Fruit fly (Drosophila melanogaster) Kc167 (cell line): Measurements from ENCODE around the gene Fas3.

Experiments
- Myc ChIP-seq: fragments of >200 bp; optimal IDR thresholded peaks from 2 replicates; lab custom pipeline; 2017; ENCODE audit warnings: missing external identifiers
- Sin3A ChIP-seq: fragments of >200 bp; optimal IDR thresholded peaks from 2 replicates; lab custom pipeline; 2018; ENCODE audit warnings: missing external identifiers
- psq ChIP-seq: fragments of >200 bp; optimal IDR thresholded peaks from 2 replicates; lab custom pipeline; 2017; ENCODE audit warnings: missing external identifiers

DNA sequence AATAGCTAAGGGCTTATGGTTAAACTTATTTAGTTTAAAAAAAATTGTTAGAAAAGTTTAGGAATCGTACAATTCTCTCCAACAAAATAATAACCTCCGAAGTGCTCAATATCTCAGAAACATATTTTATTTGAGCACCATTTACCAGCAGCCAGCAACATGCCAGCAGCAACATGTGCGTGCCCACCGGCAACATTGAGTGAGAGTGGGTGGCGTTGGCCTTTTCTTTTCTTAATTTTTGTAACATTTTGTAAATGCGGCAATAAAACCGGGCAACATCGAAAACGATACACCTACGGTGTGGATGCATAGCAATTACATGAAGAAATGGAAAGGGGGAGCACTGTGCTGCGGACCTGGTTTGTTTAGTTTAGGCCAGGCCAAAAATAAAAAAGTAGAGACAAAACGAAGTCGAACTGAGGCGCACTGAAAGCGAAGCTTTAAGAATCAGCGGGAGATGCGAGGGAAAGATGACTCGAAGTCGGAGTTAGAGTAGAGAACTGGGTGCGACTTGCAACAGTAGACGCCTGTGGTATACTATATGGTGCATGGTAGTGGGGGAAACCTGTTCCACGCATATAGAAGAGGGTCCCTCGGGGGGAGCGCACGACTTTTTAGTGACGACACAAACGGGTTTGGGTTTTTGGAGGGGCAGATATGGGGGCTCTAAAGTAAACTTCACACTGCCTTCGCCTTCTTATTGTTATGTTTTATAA, 8.2 kb upstream of the Fas3 start:
- TF ChIP-seq Myc (lab: Kevin White, UChicago) (no peak), psq (lab: Kevin White, UChicago) (no peak), Sin3A (no peak)
